Worm (Caenorhabditis elegans) whole organism, L2 larva: Measurements from ENCODE around the gene str-230.

ENCODE experiments used
- R02D3.7 ChIP-seq: fragments of 150-350 bp; optimal IDR thresholded peaks from 2 replicates; lab custom pipeline; 2014; ENCODE audit warnings: missing biosample characterization, missing genetic modification characterization
- ZK546.5 ChIP-seq: sonication (generic microtip); optimal IDR thresholded peaks from 2 replicates; lab custom pipeline; 2017; ENCODE audit warnings: missing biosample characterization, missing genetic modification characterization
- ceh-16 ChIP-seq: fragments of 150-350 bp; optimal IDR thresholded peaks from 2 replicates; lab custom pipeline; 2014; ENCODE audit warnings: missing biosample characterization, missing genetic modification characterization
- crh-2 ChIP-seq: sonication (generic microtip); optimal IDR thresholded peaks from 2 replicates; lab custom pipeline; 2017; ENCODE audit warnings: missing biosample characterization, missing genetic modification characterization
- elt-1 ChIP-seq: fragments of 150-350 bp; optimal IDR thresholded peaks from 2 replicates; lab custom pipeline; 2014; ENCODE audit warnings: missing biosample characterization, missing genetic modification characterization
- fos-1 ChIP-seq: fragments of 150-350 bp; optimal IDR thresholded peaks from 2 replicates; lab custom pipeline; 2014; ENCODE audit warnings: missing biosample characterization, missing genetic modification characterization
- gmeb-1 ChIP-seq: fragments of 150-350 bp; optimal IDR thresholded peaks from 2 replicates; lab custom pipeline; 2014; ENCODE audit warnings: missing biosample characterization, missing genetic modification characterization
- mab-5 ChIP-seq: fragments of 150-350 bp; optimal IDR thresholded peaks from 2 replicates; lab custom pipeline; 2014; ENCODE audit warnings: missing biosample characterization, missing genetic modification characterization
- nhr-11 ChIP-seq: fragments of 150-350 bp; optimal IDR thresholded peaks from 2 replicates; lab custom pipeline; 2014; ENCODE audit warnings: missing biosample characterization, missing genetic modification characterization
- nhr-129 ChIP-seq: fragments of 150-350 bp; optimal IDR thresholded peaks from 2 replicates; lab custom pipeline; 2014; ENCODE audit warnings: missing biosample characterization, missing genetic modification characterization
- nhr-21 ChIP-seq: fragments of 150-350 bp; optimal IDR thresholded peaks from 2 replicates; lab custom pipeline; 2014; ENCODE audit warnings: missing biosample characterization, missing genetic modification characterization
- nhr-237 ChIP-seq: fragments of 150-350 bp; optimal IDR thresholded peaks from 2 replicates; lab custom pipeline; 2014; ENCODE audit warnings: missing biosample characterization, missing genetic modification characterization
- nhr-25 ChIP-seq: fragments of 150-350 bp; sonication (generic microtip); optimal IDR thresholded peaks from 3 replicates; lab custom pipeline; 2014; ENCODE audit warnings: missing biosample characterization, missing genetic modification characterization
- nhr-6 ChIP-seq: fragments of 150-350 bp; optimal IDR thresholded peaks from 2 replicates; lab custom pipeline; 2014; ENCODE audit warnings: missing biosample characterization, missing genetic modification characterization
- peb-1 ChIP-seq: fragments of 150-350 bp; optimal IDR thresholded peaks from 2 replicates; lab custom pipeline; 2014; ENCODE audit warnings: missing biosample characterization, missing genetic modification characterization
- sem-4 ChIP-seq: fragments of 150-350 bp; optimal IDR thresholded peaks from 2 replicates; lab custom pipeline; 2014; ENCODE audit warnings: missing biosample characterization, missing genetic modification reagents, missing genetic modification characterization
- sma-3 ChIP-seq: sonication (generic microtip); optimal IDR thresholded peaks from 2 replicates; lab custom pipeline; 2016; ENCODE audit warnings: missing genetic modification reagents, missing genetic modification characterization, missing compliant biosample characterization
- sma-9 ChIP-seq, 2 experiments: fragments of 150-350 bp in 1 of 2; sonication (generic microtip) in 1 of 2; optimal IDR thresholded peaks; 2 replicates each; lab custom pipeline; 2014 to 2016; ENCODE audit warnings: missing genetic modification characterization in 2 of 2, mild to moderate bottlenecking in 1 of 2, missing biosample characterization in 1 of 2, missing compliant biosample characterization in 1 of 2, missing genetic modification reagents in 1 of 2, moderate library complexity in 1 of 2
- snpc-4 ChIP-seq: fragments of 150-350 bp; optimal IDR thresholded peaks from 2 replicates; lab custom pipeline; 2014; ENCODE audit warnings: missing biosample characterization, missing genetic modification characterization
- unc-39 ChIP-seq: fragments of 150-350 bp; optimal IDR thresholded peaks from 2 replicates; lab custom pipeline; 2014; ENCODE audit warnings: missing biosample characterization, missing genetic modification characterization
- zag-1 ChIP-seq: fragments of 150-350 bp; optimal IDR thresholded peaks from 2 replicates; lab custom pipeline; 2014; ENCODE audit warnings: missing biosample characterization, missing genetic modification characterization

The str-230 gene

ce11 chrV:14166630-14167029 is 44.0 kb downstream of the str-230 start, which contains the start of gene cest-1.1:
Gene cest-1.1 (minus strand): TSS chrV:14166730.
- TF ChIP-seq sma-3 (GFP tag; lab: Kevin White, UChicago) (no peak), zag-1 (tag; lab: Kevin White, UChicago) (no peak)

- no peak for TF ChIP-seq snpc-4 (tag; lab: Kevin White, UChicago)
Observed at ce11 chrV:14165745-14166144, 44.9 kb downstream of the str-230 start.

- TF ChIP-seq peb-1 (tag; lab: Kevin White, UChicago) (no peak), sma-9 (GFP tag; optimal IDR thresholded peaks at IDR 0.05; lab: Kevin White, UChicago) (no peak), sma-9 (tag; optimal IDR thresholded peaks at IDR 0.05; lab: Kevin White, UChicago) (no peak), sem-4 (tag; lab: Kevin White, UChicago) (no peak), unc-39 (tag; lab: Kevin White, UChicago) (no peak), nhr-11 (tag; lab: Kevin White, UChicago) (no peak), ZK546.5 (tag; lab: Kevin White, UChicago) (no peak), nhr-129 (tag; lab: Kevin White, UChicago) (no peak), R02D3.7 (tag; lab: Kevin White, UChicago) (no peak), mab-5 (tag; lab: Kevin White, UChicago) (no peak), ceh-16 (no peak), elt-1 (tag; lab: Kevin White, UChicago) (no peak), zag-1 (tag; lab: Kevin White, UChicago) (no peak), nhr-6 (no peak), nhr-237 (tag; lab: Kevin White, UChicago) (no peak), nhr-25 (tag; lab: Kevin White, UChicago) (no peak), nhr-21 (tag; lab: Kevin White, UChicago) (no peak), gmeb-1 (tag; lab: Kevin White, UChicago) (no peak), crh-2 (tag; lab: Kevin White, UChicago) (no peak)
Observed at ce11 chrV:14162959-14163548, 47.6 kb downstream of the str-230 start, which contains the start of gene srd-26. Gene srd-26 (minus strand): TSS chrV:14163009.

ce11 chrV:14160698-14161097 is 49.9 kb downstream of the str-230 start, which contains the start of gene cest-1.2:
Gene cest-1.2 (minus strand): TSS chrV:14160862.
- no peak for TF ChIP-seq zag-1 (tag; lab: Kevin White, UChicago)
- peak; percentile 25 for TF ChIP-seq fos-1 (tag; lab: Kevin White, UChicago)
- peak; percentile 4 for TF ChIP-seq gmeb-1 (tag; lab: Kevin White, UChicago)
